Worm (Caenorhabditis elegans): ENCODE results near the gene E02H4.2.

Gene E02H4.2

ce11 chrX:14234366-14234765 is 47.1 kb downstream of the E02H4.2 start, which contains the start of gene srg-36:
srg-36 (minus strand) TSS chrX:14234466.
- no peak for TF ChIP-seq ceh-16 (tag; optimal IDR thresholded peaks at IDR 0.05)
- no peak for TF ChIP-seq elt-1 (tag; optimal IDR thresholded peaks at IDR 0.05)
- no peak for TF ChIP-seq egl-27 (tag; optimal IDR thresholded peaks at IDR 0.05)
- TF ChIP-seq zag-1 (tag; optimal IDR thresholded peaks at IDR 0.05): no peak
- no peak for TF ChIP-seq C34F6.9 (tag; optimal IDR thresholded peaks at IDR 0.05)
- TF ChIP-seq skn-1 (tag; optimal IDR thresholded peaks at IDR 0.05): no peak
- no peak for TF ChIP-seq snpc-4 (tag; optimal IDR thresholded peaks at IDR 0.05)
- no peak for TF ChIP-seq lsy-2 (tag; optimal IDR thresholded peaks at IDR 0.05)
- TF ChIP-seq ztf-1 (GFP tag; conservative IDR thresholded peaks at IDR 0.05): no peak
- no peak for TF ChIP-seq nhr-129 (tag; optimal IDR thresholded peaks at IDR 0.05)
- no peak for TF ChIP-seq mdl-1 (tag; optimal IDR thresholded peaks at IDR 0.05)
- TF ChIP-seq unc-39 (tag; optimal IDR thresholded peaks at IDR 0.05): no peak
- no peak for TF ChIP-seq sem-4 (tag; optimal IDR thresholded peaks at IDR 0.05)
- no peak for TF ChIP-seq elt-3 (tag; optimal IDR thresholded peaks at IDR 0.05)
- no peak for TF ChIP-seq ceh-82 (tag; optimal IDR thresholded peaks at IDR 0.05)
- no peak for TF ChIP-seq nhr-10 (tag; optimal IDR thresholded peaks at IDR 0.05)
- no peak for TF ChIP-seq nhr-237 (tag; optimal IDR thresholded peaks at IDR 0.05)
- no peak for TF ChIP-seq aly-2 (tag; optimal IDR thresholded peaks at IDR 0.05)
- TF ChIP-seq lin-11 (tag; optimal IDR thresholded peaks at IDR 0.05): no peak

ce11 chrX:14231987-14232386 is 49.4 kb downstream of the E02H4.2 start:
- TF ChIP-seq ceh-16 (tag; optimal IDR thresholded peaks at IDR 0.05) (no peak), egl-27 (tag; optimal IDR thresholded peaks at IDR 0.05) (no peak), ztf-4 (tag; optimal IDR thresholded peaks at IDR 0.05) (no peak), Y55F3AM.14 (GFP tag; optimal IDR thresholded peaks at IDR 0.05) (no peak)

ce11 chrX:14228764-14229163 is 52.7 kb downstream of the E02H4.2 start:
- TF ChIP-seq nhr-21 (tag; optimal IDR thresholded peaks at IDR 0.05) (peak; percentile 20), egl-27 (tag; optimal IDR thresholded peaks at IDR 0.05) (peak; percentile 2), unc-55 (GFP tag; optimal IDR thresholded peaks at IDR 0.05) (no peak), C34F6.9 (tag; optimal IDR thresholded peaks at IDR 0.05) (no peak), crh-2 (tag; optimal IDR thresholded peaks at IDR 0.05) (peak; percentile 15), peb-1 (tag; optimal IDR thresholded peaks at IDR 0.05) (no peak), nhr-129 (tag; optimal IDR thresholded peaks at IDR 0.05) (peak; percentile 21), sma-9 (GFP tag; optimal IDR thresholded peaks at IDR 0.05) (peak; percentile 38), sma-9 (tag; optimal IDR thresholded peaks at IDR 0.05) (no peak), fos-1 (tag; optimal IDR thresholded peaks at IDR 0.05) (no peak), sma-3 (GFP tag; optimal IDR thresholded peaks at IDR 0.05) (peak; percentile 8), nhr-237 (tag; optimal IDR thresholded peaks at IDR 0.05) (no peak)
